Worm (Caenorhabditis elegans): Measurements from ENCODE around the gene C44C11.6.

DNA sequence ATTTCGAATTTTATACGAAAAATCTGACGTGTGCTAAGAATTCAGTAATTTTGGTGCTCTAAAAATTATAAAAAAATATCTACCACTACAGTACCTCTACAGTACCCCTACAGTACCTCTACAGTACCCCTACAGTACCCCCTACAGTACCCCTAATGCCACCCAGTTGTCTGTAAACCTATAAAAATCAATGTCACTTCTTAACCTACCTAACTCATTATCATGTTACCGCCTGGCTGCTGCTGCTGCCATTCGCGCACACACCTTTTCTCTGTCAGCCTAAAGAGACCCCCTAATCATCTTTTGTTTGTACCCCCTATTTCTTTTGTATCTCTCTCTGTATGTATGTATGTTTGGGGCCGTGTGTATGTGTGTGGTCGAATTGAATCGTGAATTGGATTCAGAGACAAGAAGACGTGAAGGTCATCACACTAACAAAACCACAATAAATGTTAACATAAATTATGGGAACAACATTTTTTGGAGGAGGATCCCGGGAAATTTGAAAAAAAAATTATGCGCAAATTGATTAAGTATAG lies 6.2 kb downstream of the C44C11.6 start:
- no peak for TF ChIP-seq ztf-29 (GFP tag; IDR thresholded peaks at IDR 0.05)
- TF ChIP-seq T22C8.4 (GFP tag; IDR thresholded peaks at IDR 0.05): no peak
- TF ChIP-seq flt-1 (GFP tag; IDR thresholded peaks at IDR 0.05): no peak
- no peak for TF ChIP-seq ref-1 (GFP tag; conservative IDR thresholded peaks at IDR 0.05)
- TF ChIP-seq ztf-23 (GFP tag; IDR thresholded peaks at IDR 0.05): no peak
- no peak for TF ChIP-seq med-1 (GFP tag; optimal IDR thresholded peaks at IDR 0.05; ENCODE audit: insufficient read depth)
- TF ChIP-seq klf-2 (GFP tag; conservative IDR thresholded peaks at IDR 0.05): no peak
- no peak for TF ChIP-seq cog-1 (tag; optimal IDR thresholded peaks at IDR 0.05)
- TF ChIP-seq tab-1 (GFP tag; IDR thresholded peaks at IDR 0.05): peak; percentile 60; the same call in 1 of the 2 replicates
